Fruit fly (Drosophila melanogaster): ENCODE data around the gene HemK2.

HemK2 gene

DNA sequence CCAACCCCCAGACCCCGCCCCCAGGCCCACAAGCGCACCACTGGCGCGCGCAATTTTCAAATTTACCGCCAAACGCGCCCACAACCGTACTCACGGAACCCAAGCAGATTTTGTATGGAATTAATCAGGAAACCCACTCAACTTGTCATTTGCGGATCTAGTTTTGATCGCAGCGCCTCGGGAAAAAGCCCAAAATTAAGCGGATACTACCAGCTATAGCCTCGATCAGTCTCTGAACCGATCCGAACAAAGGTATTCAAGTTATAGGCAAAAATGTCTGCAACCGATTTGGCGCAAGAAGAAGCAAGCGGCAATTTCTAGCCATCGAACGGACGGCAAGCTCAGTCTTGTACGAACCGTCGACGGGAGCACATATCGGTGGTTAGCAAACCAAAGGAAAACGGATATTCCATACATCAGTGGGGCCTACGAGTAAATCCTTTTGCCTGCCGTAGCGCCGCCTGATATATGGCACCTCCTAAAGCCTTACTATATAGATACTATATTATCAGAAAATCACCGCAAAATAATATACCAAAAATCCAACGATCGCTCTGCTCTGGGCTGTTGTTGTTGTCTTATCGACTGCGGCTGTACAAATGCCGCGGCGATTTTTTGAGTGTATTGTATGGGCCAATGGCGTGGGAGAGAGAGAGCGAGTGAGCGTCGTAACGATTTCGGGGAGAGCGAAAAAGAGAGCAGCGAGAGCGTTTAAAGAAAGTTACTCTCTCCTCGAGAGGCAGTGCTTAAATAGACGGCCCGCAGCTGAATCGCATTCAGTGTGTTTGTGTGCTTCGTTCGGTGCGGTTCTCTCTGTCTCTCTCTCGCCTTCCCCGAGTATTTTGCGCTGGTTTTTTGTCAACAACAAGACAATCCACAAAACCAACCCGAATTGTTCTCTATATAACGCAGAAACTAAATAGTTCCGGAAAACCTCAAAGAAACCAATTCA, 6.7 kb downstream of the HemK2 start, which contains the start of gene Pgk:
Gene Pgk, minus strand, starts transcription at position 609 of the 952 bp plus-strand sequence.
- TF ChIP-seq Snoo (tag; optimal IDR thresholded peaks at IDR 0.05) (peak; percentile 43), CG15710 (tag; optimal IDR thresholded peaks at IDR 0.05) (peak; percentile 37), rn (GFP tag; IDR thresholded peaks at IDR 0.05) (no peak), CG17806 (tag; optimal IDR thresholded peaks at IDR 0.05) (peak; percentile 52), CG34367 (tag; optimal IDR thresholded peaks at IDR 0.05) (peak; percentile 39), Pif1A (GFP tag; optimal IDR thresholded peaks at IDR 0.05) (peak; percentile 78), D1 (tag; optimal IDR thresholded peaks at IDR 0.05) (peak; percentile 2), CG8301 (tag; optimal IDR thresholded peaks at IDR 0.05) (peak; percentile 48), CG10348 (GFP tag; IDR thresholded peaks at IDR 0.05) (no peak), fd96Ca (GFP tag; IDR thresholded peaks at IDR 0.05) (no peak), EcR (GFP tag; optimal IDR thresholded peaks at IDR 0.05) (peak; percentile 28), Pif1B (GFP tag; optimal IDR thresholded peaks at IDR 0.05) (peak; percentile 74), gl (tag; optimal IDR thresholded peaks at IDR 0.05) (no peak), CG9948 (tag; optimal IDR thresholded peaks at IDR 0.05) (peak; percentile 27), Ets98B (GFP tag; IDR thresholded peaks at IDR 0.05) (no peak), CG13204 (GFP tag; optimal IDR thresholded peaks at IDR 0.05) (peak; percentile 20), CG14655 (GFP tag; optimal IDR thresholded peaks at IDR 0.05) (peak; percentile 57), CG32121 (GFP tag; IDR thresholded peaks at IDR 0.05) (no peak), CG4496 (GFP tag; IDR thresholded peaks at IDR 0.05) (no peak), CG8159 (tag; optimal IDR thresholded peaks at IDR 0.05) (no peak)

DNA sequence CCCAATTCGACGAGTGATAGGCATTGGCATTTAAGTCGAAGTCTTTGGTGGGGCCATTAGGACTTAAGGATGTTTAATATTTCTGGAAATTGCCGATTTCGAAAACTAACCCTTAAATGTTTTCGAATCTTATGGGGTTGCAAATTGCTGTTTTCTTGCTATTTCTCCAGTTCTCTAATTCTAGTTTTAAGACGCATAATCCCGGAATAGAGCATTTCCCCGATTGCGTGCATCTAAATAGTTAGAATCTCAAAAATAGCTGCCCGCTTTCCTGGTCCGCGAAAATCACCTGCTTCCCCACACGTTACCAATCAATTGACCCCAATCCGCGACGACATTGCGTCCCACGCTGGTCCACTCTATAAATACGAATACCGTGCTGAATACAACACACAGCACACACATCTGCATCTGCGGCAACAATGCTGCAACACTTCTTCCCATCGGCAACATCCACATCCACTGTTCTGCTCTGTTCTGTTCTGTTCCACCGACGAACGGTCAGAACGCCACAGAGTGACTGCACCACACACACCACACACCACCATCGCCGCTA, 7.5 kb downstream of the HemK2 start, which contains the start of gene Bacc:
Gene Bacc, plus strand, starts transcription at position 542 of the 556 bp plus-strand sequence.
- TF ChIP-seq CG4496 (GFP tag; IDR thresholded peaks at IDR 0.05) (no peak), fd96Ca (GFP tag; IDR thresholded peaks at IDR 0.05) (no peak), CG13204 (GFP tag; optimal IDR thresholded peaks at IDR 0.05) (peak; percentile 90), CG10348 (GFP tag; IDR thresholded peaks at IDR 0.05) (no peak), Pif1A (GFP tag; optimal IDR thresholded peaks at IDR 0.05) (peak; percentile 99), EcR (GFP tag; optimal IDR thresholded peaks at IDR 0.05) (no peak), CG9948 (tag; optimal IDR thresholded peaks at IDR 0.05) (peak; percentile 98), rn (GFP tag; IDR thresholded peaks at IDR 0.05) (no peak), D1 (tag; optimal IDR thresholded peaks at IDR 0.05) (peak; percentile 98), gl (tag; optimal IDR thresholded peaks at IDR 0.05) (peak; percentile 90), CG12605 (GFP tag; IDR thresholded peaks at IDR 0.05) (no peak), CG8301 (tag; optimal IDR thresholded peaks at IDR 0.05) (peak; percentile 99), Snoo (tag; optimal IDR thresholded peaks at IDR 0.05) (peak; percentile 97), CG17806 (tag; optimal IDR thresholded peaks at IDR 0.05) (peak; percentile 95), CG8159 (tag; optimal IDR thresholded peaks at IDR 0.05) (peak; percentile 100), CG15710 (tag; optimal IDR thresholded peaks at IDR 0.05) (peak; percentile 98), Ets98B (GFP tag; IDR thresholded peaks at IDR 0.05) (no peak), CG32121 (GFP tag; IDR thresholded peaks at IDR 0.05) (no peak), CG14655 (GFP tag; optimal IDR thresholded peaks at IDR 0.05) (peak; percentile 99), Pif1B (GFP tag; optimal IDR thresholded peaks at IDR 0.05) (peak; percentile 98), CG34367 (tag; optimal IDR thresholded peaks at IDR 0.05) (peak; percentile 96)

DNA sequence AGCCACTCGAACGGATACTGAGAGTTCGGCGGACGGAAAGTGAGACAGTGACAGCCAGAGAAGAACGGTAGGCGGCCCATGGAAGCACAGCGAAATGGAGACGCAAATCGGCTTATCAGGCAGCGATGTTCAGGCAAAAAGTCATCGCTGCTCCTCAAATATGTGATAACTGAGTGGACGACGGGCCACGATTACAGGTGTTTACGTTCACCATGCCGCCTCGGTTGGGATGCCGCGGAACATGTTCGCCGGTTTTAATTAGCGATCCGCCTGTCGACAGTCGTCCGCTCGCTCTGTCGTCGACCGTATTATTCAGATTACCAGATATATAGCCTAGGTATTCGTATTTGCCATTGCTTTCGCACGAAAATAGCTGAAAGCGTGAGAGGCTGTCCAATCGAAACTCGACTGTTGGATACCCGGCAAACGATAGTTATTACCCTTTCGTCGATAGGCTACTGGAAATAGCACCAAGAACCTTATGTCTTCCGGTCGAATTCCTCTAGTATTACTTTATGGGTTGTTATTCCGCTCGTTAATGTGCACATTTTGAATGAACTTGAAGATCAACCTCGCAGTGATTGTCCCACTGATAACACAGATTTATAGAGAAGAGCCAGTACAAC, 8.3 kb downstream of the HemK2 start:
- TF ChIP-seq EcR (GFP tag; optimal IDR thresholded peaks at IDR 0.05), result peak; percentile 52
- TF ChIP-seq CG13204 (GFP tag; optimal IDR thresholded peaks at IDR 0.05), result peak; percentile 87
- TF ChIP-seq CG10348 (GFP tag; IDR thresholded peaks at IDR 0.05), result no peak

DNA sequence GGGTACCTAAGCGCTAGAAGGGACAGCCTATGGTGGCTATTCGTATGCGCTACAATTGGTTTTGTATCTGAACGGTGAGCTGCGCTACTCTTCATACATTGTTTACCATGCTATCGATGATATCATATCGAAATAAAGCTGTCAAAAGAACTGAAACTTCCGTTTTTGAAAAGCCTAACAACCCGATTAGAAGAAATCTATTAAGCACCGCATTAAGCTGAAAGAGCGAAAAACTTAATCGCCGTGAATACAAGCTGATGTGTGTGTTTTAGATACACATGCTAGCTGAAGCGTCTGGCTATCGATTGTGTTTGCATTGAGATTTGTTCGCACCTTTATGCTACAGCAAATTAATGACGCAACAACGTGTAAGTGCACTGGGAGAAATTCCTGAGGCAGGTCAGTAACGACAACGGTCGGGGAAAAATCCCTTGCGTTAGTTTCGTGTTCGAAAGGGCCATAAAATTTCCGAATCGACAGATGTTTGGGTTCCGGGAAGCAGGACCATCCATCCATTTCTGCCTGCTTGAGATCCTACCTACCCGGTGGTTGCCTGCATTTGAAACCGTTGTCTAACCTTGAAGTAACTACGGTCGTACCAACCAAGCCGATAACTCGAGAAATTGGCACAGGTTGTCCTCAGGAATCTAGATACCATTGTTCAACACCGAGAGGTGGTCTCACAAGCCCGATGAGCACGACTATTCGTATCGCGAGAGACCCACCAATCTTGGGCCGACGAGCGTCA, 9.0 kb downstream of the HemK2 start:
- TF ChIP-seq CG4496 (GFP tag; IDR thresholded peaks at IDR 0.05) (no peak), CG14655 (GFP tag; optimal IDR thresholded peaks at IDR 0.05) (peak; percentile 88), CG17806 (tag; optimal IDR thresholded peaks at IDR 0.05) (peak; percentile 49), Snoo (tag; optimal IDR thresholded peaks at IDR 0.05) (peak; percentile 19), CG32121 (GFP tag; IDR thresholded peaks at IDR 0.05) (no peak), CG34367 (tag; optimal IDR thresholded peaks at IDR 0.05) (peak; percentile 7), Pif1B (GFP tag; optimal IDR thresholded peaks at IDR 0.05) (peak; percentile 41), CG8159 (tag; optimal IDR thresholded peaks at IDR 0.05) (peak; percentile 41), CG10348 (GFP tag; IDR thresholded peaks at IDR 0.05) (no peak), Pif1A (GFP tag; optimal IDR thresholded peaks at IDR 0.05) (peak; percentile 47), CG8301 (tag; optimal IDR thresholded peaks at IDR 0.05) (peak; percentile 86), CG9948 (tag; optimal IDR thresholded peaks at IDR 0.05) (peak; percentile 67), CG15710 (tag; optimal IDR thresholded peaks at IDR 0.05) (peak; percentile 22)
